Worm (Caenorhabditis elegans) whole organism, L3 larva: ENCODE results near the gene F47B8.18.

Source experiments
- aly-2 ChIP-seq: fragments of 150-350 bp; optimal IDR thresholded peaks from 2 replicates; lab custom pipeline; 2014; ENCODE audit warnings: missing biosample characterization, missing genetic modification characterization
- nfya-1 ChIP-seq: sonication (generic microtip); optimal IDR thresholded peaks from 2 replicates; lab custom pipeline; 2017; ENCODE audit warnings: missing genetic modification characterization, mild to moderate bottlenecking, missing compliant biosample characterization, antibody characterized with exemption, moderate library complexity; ENCODE audit not compliant: insufficient read depth

DNA sequence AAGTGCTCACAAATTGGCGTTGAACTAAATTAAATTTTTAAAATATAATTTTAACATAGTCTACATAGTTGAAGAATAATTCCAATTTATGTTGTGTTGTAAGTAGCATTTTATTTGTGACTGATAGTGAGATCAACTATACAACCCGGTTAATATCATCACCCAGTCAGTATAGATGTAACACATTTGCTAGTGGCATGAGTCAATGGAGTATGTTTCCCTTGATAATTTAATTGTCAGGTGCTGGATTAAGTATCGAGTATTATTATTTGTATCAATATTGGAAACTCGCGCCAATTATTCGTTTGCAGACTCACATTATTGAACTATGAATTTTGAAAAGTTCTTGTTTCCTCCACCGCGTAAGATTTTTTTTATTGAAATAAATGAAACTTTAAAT lies 9.6 kb upstream of the F47B8.18 start, which contains the start of gene srm-5:
- TF ChIP-seq nfya-1 (tag; lab: Kevin White, UChicago) (no peak), aly-2 (no peak)
